Fruit fly (Drosophila melanogaster) whole organism, adult: ENCODE results near the gene Cdk12.

Experiments used
- CG11617 ChIP-seq: fragments of 200-800 bp; sonication (Bioruptor generic); optimal IDR thresholded peaks from 2 replicates; lab custom pipeline; 2017; ENCODE audit warnings: mild to moderate bottlenecking, missing biosample characterization, missing genetic modification reagents, missing genetic modification characterization
- CG12768 ChIP-seq: fragments of 200-800 bp; sonication (Bioruptor generic); optimal IDR thresholded peaks from 2 replicates; lab custom pipeline; 2017; ENCODE audit warnings: missing biosample characterization, missing genetic modification characterization, mild to moderate bottlenecking, moderate library complexity, missing genetic modification reagents
- CG14711 ChIP-seq: fragments of 200-800 bp; sonication (Bioruptor generic); optimal IDR thresholded peaks from 2 replicates; lab custom pipeline; 2018; ENCODE audit warnings: missing biosample characterization, mild to moderate bottlenecking, missing genetic modification characterization, moderate library complexity
- CG1620 ChIP-seq: fragments of 200-800 bp; sonication (Bioruptor generic); optimal IDR thresholded peaks from 2 replicates; lab custom pipeline; 2016; ENCODE audit warnings: missing biosample characterization, missing genetic modification characterization
- CG33017 ChIP-seq: fragments of 200-800 bp; sonication (Bioruptor generic); optimal IDR thresholded peaks from 2 replicates; lab custom pipeline; 2018; ENCODE audit warnings: missing biosample characterization, mild to moderate bottlenecking, missing genetic modification characterization, moderate library complexity
- CG5204 ChIP-seq: fragments of 200-800 bp; sonication (Bioruptor generic); optimal IDR thresholded peaks from 2 replicates; lab custom pipeline; 2016; ENCODE audit warnings: missing biosample characterization, missing genetic modification characterization
- CG7045 ChIP-seq: fragments of 200-800 bp; sonication (Bioruptor generic); optimal IDR thresholded peaks from 2 replicates; lab custom pipeline; 2017; ENCODE audit warnings: missing biosample characterization, mild to moderate bottlenecking, missing genetic modification characterization
- CG7101 ChIP-seq: fragments of 200-800 bp; sonication (Bioruptor generic); optimal IDR thresholded peaks from 2 replicates; lab custom pipeline; 2018; ENCODE audit warnings: missing biosample characterization, mild to moderate bottlenecking, missing genetic modification characterization, moderate library complexity
- Clk ChIP-seq: fragments of 200-800 bp; sonication (Bioruptor generic); optimal IDR thresholded peaks from 2 replicates; lab custom pipeline; 2017; ENCODE audit warnings: missing biosample characterization, missing genetic modification characterization
- Crg-1 ChIP-seq: fragments of 200-800 bp; sonication (Bioruptor generic); optimal IDR thresholded peaks from 2 replicates; lab custom pipeline; 2016; ENCODE audit warnings: missing biosample characterization, missing genetic modification characterization
- Hr96 ChIP-seq: fragments of 200-800 bp; sonication (Bioruptor generic); optimal IDR thresholded peaks from 2 replicates; lab custom pipeline; 2016; ENCODE audit warnings: missing biosample characterization, missing genetic modification characterization
- Mnt ChIP-seq: fragments of 200-800 bp; sonication (Bioruptor generic); optimal IDR thresholded peaks from 2 replicates; lab custom pipeline; 2016; ENCODE audit warnings: missing biosample characterization, mild to moderate bottlenecking, missing genetic modification characterization
- bab1 ChIP-seq: fragments of 200-800 bp; sonication (Bioruptor generic); optimal IDR thresholded peaks from 3 replicates; lab custom pipeline; 2019; ENCODE audit warnings: missing biosample characterization, mild to moderate bottlenecking, missing genetic modification characterization, moderate library complexity
- cic ChIP-seq: fragments of 200-800 bp; sonication (Bioruptor generic); optimal IDR thresholded peaks from 2 replicates; lab custom pipeline; 2017; ENCODE audit warnings: missing biosample characterization, mild to moderate bottlenecking, missing genetic modification characterization, moderate library complexity
- cnc ChIP-seq, 2 experiments: fragments of >200 bp; optimal IDR thresholded peaks; 2 replicates each; lab custom pipeline; 2017
- kay ChIP-seq: fragments of 200-800 bp; sonication (Bioruptor generic); peaks from one replicate; lab custom pipeline; 2016; ENCODE audit warnings: missing biosample characterization, missing genetic modification characterization, borderline replicate concordance
- ovo ChIP-seq: fragments of 200-800 bp; sonication (Bioruptor generic); optimal IDR thresholded peaks from 2 replicates; lab custom pipeline; 2016; ENCODE audit warnings: missing biosample characterization, missing genetic modification characterization
- pad ChIP-seq: fragments of 200-800 bp; sonication (Bioruptor generic); optimal IDR thresholded peaks from 3 replicates; lab custom pipeline; 2017; ENCODE audit warnings: missing biosample characterization, missing genetic modification characterization, mild to moderate bottlenecking, moderate library complexity, missing genetic modification reagents
- tj ChIP-seq: fragments of 200-800 bp; sonication (Bioruptor generic); optimal IDR thresholded peaks from 3 replicates; lab custom pipeline; 2017; ENCODE audit warnings: missing biosample characterization, mild to moderate bottlenecking, missing genetic modification characterization, moderate library complexity
- toe ChIP-seq: fragments of 200-800 bp; sonication (Bioruptor generic); optimal IDR thresholded peaks from 2 replicates; lab custom pipeline; 2016; ENCODE audit warnings: missing biosample characterization, missing genetic modification characterization

The Cdk12 gene

DNA sequence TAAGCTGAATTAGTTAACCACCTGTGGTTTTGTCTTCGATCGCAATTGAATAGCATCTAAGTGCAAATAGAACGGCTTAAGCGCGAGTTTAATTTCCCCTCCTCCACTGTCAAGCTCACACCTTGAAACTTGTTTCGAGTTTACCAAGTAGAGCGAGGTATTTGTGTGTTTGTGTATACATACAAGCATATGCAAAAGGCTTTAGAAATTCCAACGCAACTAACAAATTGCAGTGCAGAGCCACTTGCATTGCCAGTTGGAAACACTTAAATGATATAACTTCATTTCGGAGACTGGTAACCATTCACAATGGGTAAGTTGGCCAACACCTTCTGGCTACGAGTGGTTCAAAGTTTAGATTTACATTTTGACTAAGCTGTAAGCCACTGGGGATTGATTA is 8.2 kb upstream of the Cdk12 start:
- no peak for TF ChIP-seq cnc (optimal IDR thresholded peaks at IDR 0.05; lab: Kevin White, UChicago)

DNA sequence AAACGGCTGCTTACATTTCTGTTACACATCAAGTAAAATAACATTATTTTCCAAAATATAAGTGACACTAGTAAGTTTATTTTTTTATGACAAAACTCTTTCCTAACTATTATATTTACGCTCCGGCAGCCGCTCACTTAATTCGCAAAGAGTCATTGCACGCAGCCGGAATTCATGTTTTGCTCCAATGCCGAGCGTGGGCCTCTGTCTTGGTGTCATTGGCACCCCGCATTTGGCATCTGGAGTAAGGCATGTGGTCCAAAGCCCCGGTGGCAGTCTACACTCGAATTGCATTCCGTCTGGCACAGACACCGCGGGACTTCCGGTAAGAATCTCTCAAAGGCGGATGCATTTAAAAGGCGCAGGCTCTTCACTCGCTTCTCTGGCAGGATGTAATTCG is 7.5 kb upstream of the Cdk12 start:
- TF ChIP-seq Crg-1 (GFP tag; lab: Kevin White, UChicago) = no peak
- TF ChIP-seq CG7045 (GFP tag; lab: Kevin White, UChicago) = no peak
- no peak for TF ChIP-seq Mnt (GFP tag; lab: Kevin White, UChicago)
- no peak for TF ChIP-seq CG33017 (tag; lab: Kevin White, UChicago)
- TF ChIP-seq bab1 = no peak
- no peak for TF ChIP-seq cic (GFP tag; lab: Kevin White, UChicago)
- no peak for TF ChIP-seq CG5204 (GFP tag; lab: Kevin White, UChicago)
- no peak for TF ChIP-seq pad
- TF ChIP-seq Hr96 = no peak
- TF ChIP-seq cnc (optimal IDR thresholded peaks at IDR 0.05; lab: Kevin White, UChicago) = no peak

DNA sequence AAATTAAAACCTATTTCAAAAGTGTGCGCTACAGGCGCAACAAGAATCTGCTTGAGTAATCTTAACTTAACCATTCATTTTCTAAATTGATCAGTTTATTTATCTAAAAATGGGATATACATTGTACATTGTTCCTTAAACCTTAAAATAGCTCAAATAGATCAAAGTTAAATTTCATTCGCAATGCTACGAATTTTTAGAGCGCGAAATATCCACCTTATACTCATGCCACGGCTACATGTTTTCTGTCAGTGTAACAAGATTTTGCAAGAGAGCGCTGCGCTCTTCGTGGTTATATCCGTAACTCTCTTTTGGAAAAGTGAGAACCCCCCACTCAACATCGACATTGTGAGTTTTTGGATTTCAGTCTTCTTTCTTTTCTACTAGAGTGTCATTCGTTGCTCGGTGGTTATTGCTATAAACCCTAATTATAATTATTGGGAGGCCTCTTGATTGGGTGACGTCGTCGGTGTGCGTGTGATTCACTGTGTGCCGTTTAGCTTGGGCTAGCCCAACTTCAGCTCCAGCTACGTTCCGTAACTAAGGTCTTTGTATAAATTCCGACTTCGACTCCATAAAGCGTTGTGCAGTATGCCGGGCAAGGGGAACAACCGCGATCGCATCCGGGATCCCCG is 6.5 kb upstream of the Cdk12 start:
- no peak for TF ChIP-seq Hr96
- peak; percentile 51 for TF ChIP-seq CG11617 (GFP tag; lab: Kevin White, UChicago)
- TF ChIP-seq Crg-1 (GFP tag; lab: Kevin White, UChicago) = no peak

DNA sequence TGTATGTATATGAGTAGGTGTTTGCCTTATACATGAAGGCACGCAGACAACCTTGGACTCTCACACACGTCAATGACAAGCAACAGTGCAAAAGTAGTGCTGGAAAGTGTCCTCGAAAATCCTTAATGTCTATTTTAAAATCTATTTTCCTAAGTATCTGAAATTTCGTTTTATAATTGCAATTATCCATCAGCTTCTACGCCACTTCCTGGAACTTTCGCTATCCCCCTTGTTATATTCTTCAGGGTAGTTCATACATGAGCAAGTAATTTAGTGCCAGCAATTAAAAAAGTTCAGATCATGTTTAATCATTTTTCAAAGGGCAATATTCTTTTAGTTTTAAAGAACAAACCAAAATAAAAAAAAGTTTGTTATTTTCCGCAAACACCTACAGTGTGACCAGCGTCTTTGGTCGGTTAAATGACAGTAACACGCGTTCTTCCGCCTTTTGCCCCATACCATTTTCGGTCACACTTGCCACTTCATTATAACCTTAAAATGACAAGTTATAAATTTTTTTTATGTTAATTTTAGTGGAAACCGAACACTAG is 685 bp downstream of the Cdk12 start:
- TF ChIP-seq cnc (optimal IDR thresholded peaks at IDR 0.05; lab: Kevin White, UChicago) = no peak
- peak; percentile 27 for TF ChIP-seq Mnt (GFP tag; lab: Kevin White, UChicago)
- no peak for TF ChIP-seq tj (GFP tag; lab: Kevin White, UChicago)
- TF ChIP-seq kay (GFP tag; lab: Kevin White, UChicago) = peak; percentile 88
- peak; percentile 46 for TF ChIP-seq Crg-1 (GFP tag; lab: Kevin White, UChicago)
- TF ChIP-seq CG7045 (GFP tag; lab: Kevin White, UChicago) = no peak
- TF ChIP-seq Hr96 = peak; percentile 39
- TF ChIP-seq cic (GFP tag; lab: Kevin White, UChicago) = peak; percentile 28
- TF ChIP-seq pad = peak; percentile 25
- TF ChIP-seq ovo (GFP tag; lab: Kevin White, UChicago) = no peak
- no peak for TF ChIP-seq Clk
- peak; percentile 47 for TF ChIP-seq CG14711 (tag; lab: Kevin White, UChicago)
- TF ChIP-seq CG33017 (tag; lab: Kevin White, UChicago) = no peak
- no peak for TF ChIP-seq CG1620
- TF ChIP-seq CG11617 (GFP tag; lab: Kevin White, UChicago) = peak; percentile 19
- no peak for TF ChIP-seq CG5204 (GFP tag; lab: Kevin White, UChicago)
- peak; percentile 25 for TF ChIP-seq bab1
- peak; percentile 65 for TF ChIP-seq CG7101 (tag; lab: Kevin White, UChicago)
- no peak for TF ChIP-seq toe (GFP tag; lab: Kevin White, UChicago)
- TF ChIP-seq CG12768 (GFP tag; lab: Kevin White, UChicago) = peak; percentile 45

DNA sequence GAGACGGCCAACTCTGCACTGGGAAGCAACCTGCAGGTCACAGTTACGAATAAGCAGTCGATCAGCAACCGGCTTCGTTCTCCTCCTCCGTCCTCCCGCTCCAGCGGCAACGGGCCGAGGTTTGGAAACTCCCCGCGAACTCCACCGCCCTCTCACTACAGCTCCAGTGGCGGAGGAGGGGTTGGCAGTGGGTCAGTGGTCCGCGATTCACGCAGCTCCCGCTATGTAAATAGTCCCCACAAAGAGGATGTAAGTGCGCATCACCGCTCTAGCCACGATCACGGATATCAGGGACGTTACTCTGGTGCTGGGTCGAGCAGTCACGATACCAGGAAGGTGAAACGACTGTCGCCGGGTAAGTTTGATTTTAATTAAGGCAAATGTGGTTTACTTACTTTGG is 2.2 kb downstream of the Cdk12 start:
- no peak for TF ChIP-seq CG1620
- no peak for TF ChIP-seq pad
- TF ChIP-seq tj (GFP tag; lab: Kevin White, UChicago) = no peak
- no peak for TF ChIP-seq bab1
- no peak for TF ChIP-seq CG5204 (GFP tag; lab: Kevin White, UChicago)
- TF ChIP-seq CG14711 (tag; lab: Kevin White, UChicago) = no peak
- TF ChIP-seq CG11617 (GFP tag; lab: Kevin White, UChicago) = no peak
- no peak for TF ChIP-seq kay (GFP tag; lab: Kevin White, UChicago)

DNA sequence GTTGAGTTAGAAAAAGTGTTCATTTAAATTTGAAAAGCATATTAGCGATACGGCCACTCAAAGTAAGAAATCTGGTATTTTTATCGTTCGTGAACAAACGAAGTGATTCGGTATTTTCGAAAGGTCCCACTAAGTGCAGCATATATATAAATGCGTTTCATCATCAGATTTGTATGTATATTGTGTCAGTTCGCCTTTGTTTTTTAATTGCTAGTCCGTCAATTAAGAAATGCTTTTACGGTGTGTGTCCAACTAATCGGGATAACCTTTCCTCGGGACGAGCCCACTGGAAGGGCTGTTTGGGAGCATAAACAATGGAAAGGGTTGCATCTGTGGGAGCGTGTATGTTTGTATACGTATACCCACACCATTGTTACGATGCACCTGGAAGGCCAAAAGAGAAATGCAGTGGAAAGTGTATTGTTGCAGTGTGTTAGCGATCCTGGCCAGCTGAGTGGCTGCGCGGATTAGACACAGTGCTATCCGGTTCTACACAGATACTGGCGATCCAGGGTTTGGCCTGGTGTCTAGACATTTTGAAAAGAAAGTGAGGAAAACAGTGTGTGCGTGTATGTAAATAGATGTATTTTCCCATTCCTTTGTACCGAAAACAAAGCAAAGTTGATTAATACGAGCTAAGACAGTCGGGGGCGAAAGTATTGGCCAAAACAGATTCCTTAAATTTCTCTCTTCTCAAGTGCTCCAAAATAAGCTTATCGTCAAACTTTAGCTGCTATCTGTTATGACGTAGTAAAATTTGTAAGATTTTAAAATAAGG is 7.1 kb downstream of the Cdk12 start, which contains the start of gene CG7611:
Gene CG7611, plus strand, starts transcription at position 128 of the 778 bp plus-strand sequence.
- TF ChIP-seq Mnt (GFP tag; lab: Kevin White, UChicago) (no peak), CG5204 (GFP tag; lab: Kevin White, UChicago) (no peak), CG33017 (tag; lab: Kevin White, UChicago) (no peak), cnc (optimal IDR thresholded peaks at IDR 0.05; lab: Kevin White, UChicago) (no peak), CG7045 (GFP tag; lab: Kevin White, UChicago) (no peak), cic (GFP tag; lab: Kevin White, UChicago) (no peak), CG12768 (GFP tag; lab: Kevin White, UChicago) (no peak), Clk (no peak), kay (GFP tag; lab: Kevin White, UChicago) (no peak), CG7101 (tag; lab: Kevin White, UChicago) (no peak), Crg-1 (GFP tag; lab: Kevin White, UChicago) (no peak), pad (no peak), tj (GFP tag; lab: Kevin White, UChicago) (no peak), bab1 (no peak), CG14711 (tag; lab: Kevin White, UChicago) (no peak)
